Fruit fly (Drosophila melanogaster): Measurements from ENCODE around the gene CG43373.

CG43373 gene

dm6 chr3L:16482167-16482566 lies 61.0 kb downstream of the CG43373 start (continued):
- TF ChIP-seq Neu2 (GFP tag; optimal IDR thresholded peaks at IDR 0.05; ENCODE audit: borderline replicate concordance) (no peak), sr (GFP tag; IDR thresholded peaks at IDR 0.05) (peak; percentile 32; the same call in 1 of the 3 replicates), Oaz (GFP tag; IDR thresholded peaks at IDR 0.05) (no peak), Sox100B (GFP tag; optimal IDR thresholded peaks at IDR 0.05) (peak; percentile 46), ttk (GFP tag; IDR thresholded peaks at IDR 0.05) (peak; percentile 52), phol (tag; optimal IDR thresholded peaks at IDR 0.05) (peak; percentile 52), hth (optimal IDR thresholded peaks at IDR 0.05) (no peak), NfI (GFP tag; optimal IDR thresholded peaks at IDR 0.05) (peak; percentile 9), chinmo (GFP tag; IDR thresholded peaks at IDR 0.05; ENCODE audit: partially characterized antibody) (no peak), Drgx (GFP tag; IDR thresholded peaks at IDR 0.05) (peak; percentile 83), Med (GFP tag) (peak; percentile 81), Scr (GFP tag; IDR thresholded peaks at IDR 0.05; ENCODE audit: partially characterized antibody) (no peak), CG4424 (GFP tag; optimal IDR thresholded peaks at IDR 0.05) (peak; percentile 2), zf30C (GFP tag; optimal IDR thresholded peaks at IDR 0.05) (no peak), CG6254 (GFP tag; optimal IDR thresholded peaks at IDR 0.05) (no peak), lab (GFP tag; optimal IDR thresholded peaks at IDR 0.05) (peak; percentile 33), chif (GFP tag; optimal IDR thresholded peaks at IDR 0.05) (peak in 1 of 2 experiments; percentile 16), HLH4C (GFP tag; IDR thresholded peaks at IDR 0.05; ENCODE audit: partially characterized antibody) (0 out of 3 replicates have a peak, but pooled peaks have one; percentile 21), CG10979 (tag; optimal IDR thresholded peaks at IDR 0.05) (peak; percentile 3), fd96Cb (tag; optimal IDR thresholded peaks at IDR 0.05) (peak; percentile 28), Awh (GFP tag; IDR thresholded peaks at IDR 0.05) (peak; percentile 36; the same call in 1 of the 2 replicates), CG8388 (GFP tag; optimal IDR thresholded peaks at IDR 0.05) (peak; percentile 9), CG10565 (GFP tag; optimal IDR thresholded peaks at IDR 0.05) (no peak), slp2 (GFP tag; optimal IDR thresholded peaks at IDR 0.05) (no peak), CG43689 (GFP tag; IDR thresholded peaks at IDR 0.05) (no peak), CG8924 (tag; optimal IDR thresholded peaks at IDR 0.05) (peak; percentile 33), CG13424 (tag; optimal IDR thresholded peaks at IDR 0.05) (peak; percentile 63), Sox102F (GFP tag; optimal IDR thresholded peaks at IDR 0.05) (peak; percentile 70), tgo (GFP tag; IDR thresholded peaks at IDR 0.05) (peak; percentile 18; the same call in 1 of the 3 replicates), trh (GFP tag; optimal IDR thresholded peaks at IDR 0.05) (no peak), CG7839 (tag; optimal IDR thresholded peaks at IDR 0.05) (peak; percentile 39), Xbp1 (GFP tag; optimal IDR thresholded peaks at IDR 0.05) (peak; percentile 5), Tbp (GFP tag; optimal IDR thresholded peaks at IDR 0.05) (no peak), dmrt99B (tag; optimal IDR thresholded peaks at IDR 0.05) (peak; percentile 80), insv (GFP tag; optimal IDR thresholded peaks at IDR 0.05) (no peak), gem (tag; optimal IDR thresholded peaks at IDR 0.05) (peak; percentile 55), CG6683 (GFP tag; optimal IDR thresholded peaks at IDR 0.05) (no peak), esg (GFP tag; conservative IDR thresholded peaks at IDR 0.05) (0 out of 2 replicates have a peak, but pooled peaks have one; percentile 4), CG11560 (tag; IDR thresholded peaks at IDR 0.05) (no peak), psq (GFP tag; optimal IDR thresholded peaks at IDR 0.05) (no peak), Oli (tag; optimal IDR thresholded peaks at IDR 0.05) (peak; percentile 63), CG13296 (GFP tag; optimal IDR thresholded peaks at IDR 0.05) (peak; percentile 21), grau (tag; optimal IDR thresholded peaks at IDR 0.05) (no peak), CG16863 (GFP tag; optimal IDR thresholded peaks at IDR 0.05) (no peak), CG6654 (GFP tag; optimal IDR thresholded peaks at IDR 0.05) (no peak), H15 (GFP tag; IDR thresholded peaks at IDR 0.05) (0 out of 3 replicates have a peak, but pooled peaks have one; percentile 8), CG5953 (GFP tag; IDR thresholded peaks at IDR 0.05) (0 out of 2 replicates have a peak, but pooled peaks have one; percentile 37), CG2116 (GFP tag; optimal IDR thresholded peaks at IDR 0.05) (no peak), caup (GFP tag; optimal IDR thresholded peaks at IDR 0.05; ENCODE audit: severe bottlenecking) (no peak), CoRest (tag; optimal IDR thresholded peaks at IDR 0.05) (peak; percentile 17)
